Worm (Caenorhabditis elegans): ENCODE data around the gene F36F12.1.

ce11 chrV:2109295-2109694 is 6.3 kb upstream of the F36F12.1 start, which contains the start of gene ckb-4:
- TF ChIP-seq fax-1 (tag; optimal IDR thresholded peaks at IDR 0.05) (no peak), dmd-4 (tag; optimal IDR thresholded peaks at IDR 0.05; ENCODE audit: borderline replicate concordance) (no peak), pros-1 (tag; optimal IDR thresholded peaks at IDR 0.05) (no peak), pag-3 (tag; optimal IDR thresholded peaks at IDR 0.05; ENCODE audit: borderline replicate concordance) (no peak), ama-1 (optimal IDR thresholded peaks at IDR 0.05) (no peak), unc-55 (GFP tag; optimal IDR thresholded peaks at IDR 0.05) (no peak), ceh-45 (GFP tag; IDR thresholded peaks at IDR 0.05) (no peak), dve-1 (tag; optimal IDR thresholded peaks at IDR 0.05) (no peak), ceh-19 (GFP tag; optimal IDR thresholded peaks at IDR 0.05) (no peak), ceh-18 (tag; optimal IDR thresholded peaks at IDR 0.05) (no peak)
